Worm (Caenorhabditis elegans) whole organism, young adult: ENCODE data around the gene skr-18.
A peak's percentile ranks its signal among the peaks of the same experiment; 100 is the strongest.

Source experiments
- B0019.2 ChIP-seq: fragments of 200-800 bp; sonication (Bioruptor generic); conservative IDR thresholded peaks from 2 replicates; pipeline ENCODE4 v1.3.6; 2022; ENCODE audit warnings: missing genetic modification reagents, missing genetic modification characterization, missing compliant biosample characterization
- B0336.3 ChIP-seq: fragments of 200-800 bp; sonication (Bioruptor generic); IDR thresholded peaks from 2 replicates; pipeline ENCODE4 v1.3.6; 2022; ENCODE audit warnings: missing genetic modification characterization, missing compliant biosample characterization
- D2030.7 ChIP-seq: fragments of 200-800 bp; sonication (Bioruptor generic); IDR thresholded peaks from 2 replicates; pipeline ENCODE4 v1.3.6; 2022; ENCODE audit warnings: missing genetic modification reagents, missing genetic modification characterization, missing compliant biosample characterization
- F10E7.11 ChIP-seq: sonication (generic microtip); optimal IDR thresholded peaks from 2 replicates; lab custom pipeline; 2017; ENCODE audit warnings: mild to moderate bottlenecking, missing genetic modification characterization, moderate library complexity, missing compliant biosample characterization
- F33H1.4 ChIP-seq: fragments of 200-800 bp; sonication (Bioruptor generic); IDR thresholded peaks from 2 replicates; pipeline ENCODE4 v1.3.6; 2022; ENCODE audit warnings: missing genetic modification reagents, missing genetic modification characterization, missing compliant biosample characterization
- F52B5.7 ChIP-seq: sonication (generic microtip); optimal IDR thresholded peaks from 2 replicates; lab custom pipeline; 2016; ENCODE audit warnings: mild to moderate bottlenecking, missing genetic modification characterization, missing compliant biosample characterization
- F55B11.4 ChIP-seq: sonication (generic microtip); optimal IDR thresholded peaks from 2 replicates; lab custom pipeline; 2016; ENCODE audit warnings: missing compliant biosample characterization, missing genetic modification characterization, borderline replicate concordance; ENCODE audit not compliant: insufficient read depth
- K11D2.4 ChIP-seq: fragments of 200-800 bp; sonication (Bioruptor generic); IDR thresholded peaks from 2 replicates; pipeline ENCODE4 v1.3.6; 2022; ENCODE audit warnings: missing genetic modification reagents, missing genetic modification characterization, missing compliant biosample characterization
- K12H6.12 ChIP-seq: fragments of 200-800 bp; sonication (Bioruptor generic); optimal IDR thresholded peaks from 2 replicates; lab custom pipeline; 2018; ENCODE audit warnings: mild to moderate bottlenecking, missing genetic modification characterization, missing compliant biosample characterization
- Y53F4B.3 ChIP-seq: fragments of 200-800 bp; sonication (Bioruptor generic); IDR thresholded peaks from 2 replicates; pipeline ENCODE4 v1.3.6; 2022; ENCODE audit warnings: missing genetic modification reagents, missing genetic modification characterization, missing compliant biosample characterization
- athp-1 ChIP-seq: sonication (generic microtip); optimal IDR thresholded peaks from 2 replicates; lab custom pipeline; 2017; ENCODE audit warnings: mild to moderate bottlenecking, missing genetic modification characterization, missing compliant biosample characterization
- attf-3 ChIP-seq: fragments of 200-800 bp; sonication (Bioruptor generic); conservative IDR thresholded peaks from 2 replicates; pipeline ENCODE4 v1.3.6; 2022; ENCODE audit warnings: missing genetic modification reagents, missing genetic modification characterization, missing compliant biosample characterization
- ceh-40 ChIP-seq: fragments of 200-800 bp; sonication (Bioruptor generic); IDR thresholded peaks from 2 replicates; pipeline ENCODE4 v1.3.6; 2022; ENCODE audit warnings: missing genetic modification characterization, missing compliant biosample characterization
- chd-7 ChIP-seq: sonication (generic microtip); optimal IDR thresholded peaks from 2 replicates; lab custom pipeline; 2016; ENCODE audit warnings: mild to moderate bottlenecking, missing genetic modification characterization, moderate library complexity, missing compliant biosample characterization
- die-1 ChIP-seq: sonication (generic microtip); optimal IDR thresholded peaks from 2 replicates; lab custom pipeline; 2016; ENCODE audit warnings: missing genotype, mild to moderate bottlenecking, missing genetic modification characterization, missing compliant biosample characterization
- dox-1 ChIP-seq: fragments of 200-800 bp; sonication (Bioruptor generic); IDR thresholded peaks from 2 replicates; pipeline ENCODE4 v1.3.6; 2022; ENCODE audit warnings: missing genetic modification reagents, missing genetic modification characterization, missing compliant biosample characterization
- efl-1 ChIP-seq: fragments of 150-350 bp; optimal IDR thresholded peaks from 2 replicates; lab custom pipeline; 2014; ENCODE audit warnings: missing biosample characterization, missing genetic modification reagents, missing genetic modification characterization
- egrh-3 ChIP-seq: fragments of 200-800 bp; sonication (Bioruptor generic); IDR thresholded peaks from 2 replicates; pipeline ENCODE4 v1.3.6; 2022; ENCODE audit warnings: missing genetic modification reagents, missing genetic modification characterization, missing compliant biosample characterization
- ekl-4 ChIP-seq: fragments of 200-800 bp; sonication (Bioruptor generic); IDR thresholded peaks from 2 replicates; pipeline ENCODE4 v1.3.6; 2022; ENCODE audit warnings: missing genetic modification reagents, missing genetic modification characterization, missing compliant biosample characterization
- fkh-3 ChIP-seq: sonication (generic microtip); optimal IDR thresholded peaks from 2 replicates; lab custom pipeline; 2016; ENCODE audit warnings: mild to moderate bottlenecking, missing genetic modification characterization, missing compliant biosample characterization
- hlh-12 ChIP-seq: sonication (generic microtip); optimal IDR thresholded peaks from 2 replicates; lab custom pipeline; 2016; ENCODE audit warnings: missing genetic modification characterization, missing compliant biosample characterization
- hrde-1 ChIP-seq: sonication (generic microtip); optimal IDR thresholded peaks from 2 replicates; lab custom pipeline; 2016; ENCODE audit warnings: missing genetic modification characterization, mild to moderate bottlenecking, missing compliant biosample characterization, moderate library complexity, missing genotype, missing genetic modification reagents, borderline replicate concordance
- lag-1 ChIP-seq: fragments of 200-800 bp; sonication (Bioruptor generic); IDR thresholded peaks from 2 replicates; pipeline ENCODE4 v1.3.6; 2022; ENCODE audit warnings: missing genetic modification reagents, missing genetic modification characterization, missing compliant biosample characterization
- let-607 ChIP-seq, 2 experiments: fragments of 200-800 bp in 1 of 2; sonication (Bioruptor generic) in 1 of 2; sonication (generic microtip) in 1 of 2; optimal IDR thresholded peaks; 2 replicates each; lab custom pipeline; 2016 to 2018; ENCODE audit warnings: mild to moderate bottlenecking in 2 of 2, missing compliant biosample characterization in 2 of 2, missing genetic modification characterization in 2 of 2, moderate library complexity in 2 of 2, missing genotype in 1 of 2
- lin-35 ChIP-seq, 3 experiments: fragments of 150-350 bp in 2 of 3; sonication (generic microtip) in 1 of 3; optimal IDR thresholded peaks; 2 replicates each; lab custom pipeline; 2014 to 2018; ENCODE audit warnings: missing biosample characterization in 3 of 3, missing genetic modification characterization in 3 of 3, missing genetic modification reagents in 3 of 3
- lin-54 ChIP-seq: fragments of 200-800 bp; sonication (Bioruptor generic); optimal IDR thresholded peaks from 2 replicates; lab custom pipeline; 2018; ENCODE audit warnings: mild to moderate bottlenecking, missing genetic modification characterization, missing compliant biosample characterization
- lsl-1 ChIP-seq: fragments of 200-800 bp; sonication (Bioruptor generic); optimal IDR thresholded peaks from 2 replicates; lab custom pipeline; 2018; ENCODE audit warnings: mild to moderate bottlenecking, missing genetic modification characterization, moderate library complexity, missing compliant biosample characterization
- madf-6 ChIP-seq: fragments of 200-800 bp; sonication (Bioruptor generic); IDR thresholded peaks from 2 replicates; pipeline ENCODE4 v1.3.6; 2022; ENCODE audit warnings: missing genetic modification reagents, missing genetic modification characterization, missing compliant biosample characterization
- mxl-1 ChIP-seq: sonication (generic microtip); optimal IDR thresholded peaks from 2 replicates; lab custom pipeline; 2016; ENCODE audit warnings: missing genetic modification characterization, missing compliant biosample characterization
- nfya-1 ChIP-seq: sonication (generic microtip); optimal IDR thresholded peaks from 2 replicates; lab custom pipeline; 2017; ENCODE audit warnings: antibody characterized with exemption, missing compliant biosample characterization, missing genetic modification characterization, borderline replicate concordance; ENCODE audit not compliant: insufficient read depth
- nhr-120 ChIP-seq: fragments of 200-800 bp; sonication (Bioruptor generic); IDR thresholded peaks from 2 replicates; pipeline ENCODE4 v1.3.6; 2022; ENCODE audit warnings: missing genetic modification characterization, missing compliant biosample characterization
- nhr-80 ChIP-seq: sonication (generic microtip); optimal IDR thresholded peaks from 2 replicates; lab custom pipeline; 2016; ENCODE audit warnings: missing genetic modification characterization, missing compliant biosample characterization
- rcor-1 ChIP-seq: fragments of 200-800 bp; sonication (Bioruptor generic); IDR thresholded peaks from 2 replicates; pipeline ENCODE4 v1.3.6; 2022; ENCODE audit warnings: missing genetic modification reagents, missing genetic modification characterization, missing compliant biosample characterization
- sdz-38 ChIP-seq: sonication (generic microtip); optimal IDR thresholded peaks from 2 replicates; lab custom pipeline; 2016; ENCODE audit warnings: missing genotype, missing genetic modification characterization, missing compliant biosample characterization
- sea-2 ChIP-seq: fragments of 200-800 bp; sonication (Bioruptor generic); IDR thresholded peaks from 2 replicates; pipeline ENCODE4 v1.3.6; 2022; ENCODE audit warnings: missing genetic modification characterization, missing compliant biosample characterization
- snpc-1.3 ChIP-seq: sonication (generic microtip); optimal IDR thresholded peaks from 2 replicates; lab custom pipeline; 2017; ENCODE audit warnings: missing genetic modification characterization, mild to moderate bottlenecking, missing compliant biosample characterization, antibody characterized with exemption, moderate library complexity, missing genotype, missing genetic modification reagents; ENCODE audit not compliant: insufficient read depth
- snpc-3.4 ChIP-seq: sonication (generic microtip); optimal IDR thresholded peaks from 2 replicates; lab custom pipeline; 2017; ENCODE audit warnings: missing genetic modification characterization, mild to moderate bottlenecking, missing compliant biosample characterization, antibody characterized with exemption, moderate library complexity, missing genotype, missing genetic modification reagents
- snpc-4 ChIP-seq, 5 experiments: fragments of 150-350 bp in 1 of 5; sonication (generic microtip) in 4 of 5; optimal IDR thresholded peaks; 2 replicates each; lab custom pipeline; 2014 to 2018; ENCODE audit warnings: missing genetic modification characterization in 5 of 5, missing biosample characterization in 3 of 5, antibody characterized with exemption in 2 of 5, mild to moderate bottlenecking in 2 of 5, missing compliant biosample characterization in 2 of 5, missing genotype in 2 of 5, moderate library complexity in 2 of 5, missing genetic modification reagents in 1 of 5
- tlf-1 ChIP-seq: fragments of 200-800 bp; sonication (Bioruptor generic); optimal IDR thresholded peaks from 2 replicates; lab custom pipeline; 2018; ENCODE audit warnings: mild to moderate bottlenecking, missing genetic modification characterization, missing compliant biosample characterization
- ztf-25 ChIP-seq: fragments of 200-800 bp; sonication (Bioruptor generic); IDR thresholded peaks from 2 replicates; pipeline ENCODE4 v1.3.6; 2022; ENCODE audit warnings: missing genetic modification reagents, missing genetic modification characterization, missing compliant biosample characterization

skr-18 gene

DNA sequence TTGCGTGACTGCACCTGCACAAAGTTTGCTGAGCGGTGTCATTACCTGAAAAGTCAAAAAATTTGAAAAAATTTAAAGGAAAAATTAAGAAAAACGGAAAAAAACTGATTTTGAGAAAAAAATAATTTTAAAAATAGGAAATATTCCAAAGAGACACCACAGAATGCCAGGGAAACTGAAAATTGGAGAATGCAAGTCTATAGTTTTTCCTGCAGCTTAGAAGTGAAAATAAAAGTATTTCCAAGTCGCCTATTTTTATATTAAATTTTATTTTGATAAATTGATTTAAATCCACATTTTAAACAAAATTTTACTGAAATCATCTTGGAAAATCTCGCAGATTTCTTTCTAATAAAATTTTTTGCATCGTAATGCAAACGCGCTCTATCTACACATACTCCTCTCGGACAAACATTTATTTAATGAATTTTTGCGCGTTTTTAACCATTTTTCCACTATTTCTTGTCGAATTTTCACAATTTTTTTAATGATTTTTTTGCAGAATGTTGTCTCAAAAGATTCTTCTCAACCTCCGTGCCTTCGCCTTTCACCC is 1.4 kb upstream of the skr-18 start, which contains the start of the genes F56B3.11 and ech-5 (continued):
- TF ChIP-seq chd-7 (no peak), mxl-1 (tag; lab: Kevin White, UChicago) (no peak), B0336.3 (GFP tag; lab: Robert Waterston, UW) (no peak), egrh-3 (peak; percentile 25; the same call in 1 of the 2 replicates), lag-1 (GFP tag; lab: Robert Waterston, UW) (no peak), madf-6 (no peak), F10E7.11 (tag; lab: Kevin White, UChicago) (no peak), hlh-12 (tag; lab: Kevin White, UChicago) (no peak), let-607 (tag; optimal IDR thresholded peaks at IDR 0.05; lab: Kevin White, UChicago) (peak in 1 of 2 experiments; percentile 64), F33H1.4 (GFP tag; lab: Robert Waterston, UW) (peak; percentile 31; the same call in 1 of the 2 replicates), tlf-1 (GFP tag; lab: Kevin White, UChicago) (peak; percentile 9), ceh-40 (GFP tag; lab: Robert Waterston, UW) (no peak), Y53F4B.3 (GFP tag; lab: Robert Waterston, UW) (no peak), lin-35 (GFP tag; optimal IDR thresholded peaks at IDR 0.05; lab: Kevin White, UChicago) (peak in 1 of 3 experiments; percentile 32), F55B11.4 (no peak), die-1 (tag; lab: Kevin White, UChicago) (no peak), attf-3 (GFP tag; lab: Robert Waterston, UW) (peak; percentile 55; the same call in 1 of the 2 replicates), sdz-38 (no peak), nhr-120 (GFP tag; lab: Robert Waterston, UW) (no peak), ekl-4 (no peak), ztf-25 (GFP tag; lab: Robert Waterston, UW) (no peak), athp-1 (peak; percentile 12), rcor-1 (GFP tag; lab: Robert Waterston, UW) (no peak), F52B5.7 (tag; lab: Kevin White, UChicago) (no peak), fkh-3 (tag; lab: Kevin White, UChicago) (no peak), B0019.2 (GFP tag; lab: Robert Waterston, UW) (no peak), sea-2 (GFP tag; lab: Robert Waterston, UW) (no peak), efl-1 (GFP tag; lab: Kevin White, UChicago) (peak; percentile 14), nhr-80 (peak; percentile 1), K11D2.4 (GFP tag; lab: Robert Waterston, UW) (no peak)

DNA sequence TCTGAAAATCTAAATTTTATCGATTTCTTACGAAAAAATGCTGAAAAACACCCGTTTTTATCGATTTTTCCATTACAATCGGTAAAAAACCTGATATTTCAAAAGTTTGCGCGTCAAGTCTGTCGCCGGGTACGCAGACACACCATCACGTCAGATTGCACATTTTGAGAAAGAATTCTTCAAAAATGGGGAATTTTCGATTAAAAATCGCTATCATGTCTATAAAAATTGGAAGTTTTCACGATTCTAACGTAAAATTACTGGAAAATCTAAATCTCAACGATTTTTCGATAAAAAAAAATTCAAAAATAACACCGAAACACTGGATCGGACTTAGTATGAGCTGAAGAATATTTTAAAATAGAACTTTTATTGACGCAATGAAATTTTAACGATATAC is 958 bp downstream of the skr-18 start, which contains the start of gene F56B3.4:
TSS of gene F56B3.4 (minus strand) at position 1 of the 400 bp plus-strand sequence.
- TF ChIP-seq lsl-1 (GFP tag; lab: Kevin White, UChicago) = peak; percentile 16
- TF ChIP-seq hrde-1 (tag; lab: Kevin White, UChicago) = peak; percentile 15
- peak; percentile 32 for TF ChIP-seq snpc-3.4 (tag; lab: Kevin White, UChicago)
- TF ChIP-seq madf-6 = peak; percentile 43; the same call in 1 of the 2 replicates
- TF ChIP-seq K12H6.12 (tag; lab: Kevin White, UChicago) = no peak
- peak; percentile 17; the same call in 1 of the 2 replicates for TF ChIP-seq D2030.7 (GFP tag; lab: Robert Waterston, UW)
- peak; percentile 22 for TF ChIP-seq snpc-4 (GFP tag; optimal IDR thresholded peaks at IDR 0.05; lab: Kevin White, UChicago)
- TF ChIP-seq snpc-4 (tag; optimal IDR thresholded peaks at IDR 0.05; lab: Kevin White, UChicago) = no peak
- TF ChIP-seq nfya-1 (tag; lab: Kevin White, UChicago) = no peak
- peak; percentile 57 for TF ChIP-seq snpc-1.3 (tag; lab: Kevin White, UChicago)
- TF ChIP-seq dox-1 = no peak
- TF ChIP-seq lin-54 (GFP tag; lab: Kevin White, UChicago) = peak; percentile 8
